Fruit fly (Drosophila melanogaster) whole organism, pupa: ENCODE data around the gene Ptpa.
"Not testable (repeated sequence)": the region's sequence is repeated elsewhere in the genome, so short reads cannot be mapped to it uniquely, and the experiment has no call there.

Experiments
- CG10348 ChIP-seq: fragments of 200-800 bp; sonication (Bioruptor generic); IDR thresholded peaks from 2 replicates; pipeline ENCODE4 v1.3.6; 2022; ENCODE audit warnings: missing biosample characterization, missing genetic modification characterization
- CG12605 ChIP-seq: fragments of 200-800 bp; sonication (Bioruptor generic); IDR thresholded peaks from 2 replicates; pipeline ENCODE4 v1.3.6; 2022; ENCODE audit warnings: missing biosample characterization, missing genetic modification characterization
- CG13204 ChIP-seq: fragments of 200-800 bp; sonication (Bioruptor generic); optimal IDR thresholded peaks from 2 replicates; lab custom pipeline; 2018; ENCODE audit warnings: missing biosample characterization, mild to moderate bottlenecking, missing genetic modification characterization, moderate library complexity
- CG14655 ChIP-seq: fragments of 200-800 bp; sonication (Bioruptor generic); optimal IDR thresholded peaks from 3 replicates; lab custom pipeline; 2017; ENCODE audit warnings: mild to moderate bottlenecking, missing biosample characterization, missing genetic modification reagents, missing genetic modification characterization
- CG15710 ChIP-seq: fragments of 200-800 bp; sonication (Bioruptor generic); optimal IDR thresholded peaks from 2 replicates; lab custom pipeline; 2018; ENCODE audit warnings: missing biosample characterization, mild to moderate bottlenecking, missing genetic modification characterization, moderate library complexity
- CG17806 ChIP-seq: fragments of 200-800 bp; sonication (Bioruptor generic); optimal IDR thresholded peaks from 2 replicates; lab custom pipeline; 2018; ENCODE audit warnings: missing biosample characterization, mild to moderate bottlenecking, missing genetic modification characterization, moderate library complexity
- CG32121 ChIP-seq: fragments of 200-800 bp; sonication (Bioruptor generic); IDR thresholded peaks from 2 replicates; pipeline ENCODE4 v1.3.6; 2022; ENCODE audit warnings: missing biosample characterization, missing genetic modification characterization
- CG34367 ChIP-seq: fragments of 200-800 bp; sonication (Bioruptor generic); optimal IDR thresholded peaks from 2 replicates; lab custom pipeline; 2018; ENCODE audit warnings: missing biosample characterization, mild to moderate bottlenecking, missing genetic modification characterization
- CG4496 ChIP-seq: fragments of 200-800 bp; sonication (Bioruptor generic); IDR thresholded peaks from 3 replicates; pipeline ENCODE4 v1.3.6; 2022; ENCODE audit warnings: missing biosample characterization, missing genetic modification characterization
- CG8159 ChIP-seq: fragments of 200-800 bp; sonication (Bioruptor generic); optimal IDR thresholded peaks from 3 replicates; lab custom pipeline; 2018; ENCODE audit warnings: missing biosample characterization, mild to moderate bottlenecking, missing genetic modification characterization, moderate library complexity
- CG8301 ChIP-seq: fragments of 200-800 bp; sonication (Bioruptor generic); optimal IDR thresholded peaks from 2 replicates; lab custom pipeline; 2018; ENCODE audit warnings: missing biosample characterization, mild to moderate bottlenecking, missing genetic modification characterization
- CG9948 ChIP-seq: fragments of 200-800 bp; sonication (Bioruptor generic); optimal IDR thresholded peaks from 2 replicates; lab custom pipeline; 2018; ENCODE audit warnings: missing biosample characterization, mild to moderate bottlenecking, missing genetic modification characterization, moderate library complexity
- D1 ChIP-seq: fragments of 200-800 bp; sonication (Bioruptor generic); optimal IDR thresholded peaks from 2 replicates; lab custom pipeline; 2018; ENCODE audit warnings: missing biosample characterization, mild to moderate bottlenecking, missing genetic modification characterization, moderate library complexity
- EcR ChIP-seq: fragments of 200-800 bp; sonication (Bioruptor generic); optimal IDR thresholded peaks from 3 replicates; lab custom pipeline; 2019; ENCODE audit warnings: missing biosample characterization, missing genetic modification characterization, mild to moderate bottlenecking, moderate library complexity, missing genetic modification reagents
- Ets98B ChIP-seq: fragments of 200-800 bp; sonication (Bioruptor generic); IDR thresholded peaks from 2 replicates; pipeline ENCODE4 v1.3.6; 2022; ENCODE audit warnings: missing biosample characterization, missing genetic modification characterization
- Pif1A ChIP-seq: fragments of 200-800 bp; sonication (Bioruptor generic); optimal IDR thresholded peaks from 3 replicates; lab custom pipeline; 2016; ENCODE audit warnings: missing biosample characterization, missing genetic modification characterization
- Pif1B ChIP-seq: fragments of 200-800 bp; sonication (Bioruptor generic); optimal IDR thresholded peaks from 3 replicates; lab custom pipeline; 2016; ENCODE audit warnings: missing biosample characterization, missing genetic modification characterization
- Snoo ChIP-seq: fragments of 200-800 bp; sonication (Bioruptor generic); optimal IDR thresholded peaks from 3 replicates; lab custom pipeline; 2017; ENCODE audit warnings: missing biosample characterization, mild to moderate bottlenecking, missing genetic modification characterization, inconsistent platforms
- fd96Ca ChIP-seq: fragments of 200-800 bp; sonication (Bioruptor generic); IDR thresholded peaks from 3 replicates; pipeline ENCODE4 v1.3.6; 2022; ENCODE audit warnings: missing biosample characterization, missing genetic modification characterization
- gl ChIP-seq: fragments of 200-800 bp; sonication (Bioruptor generic); optimal IDR thresholded peaks from 2 replicates; lab custom pipeline; 2018; ENCODE audit warnings: missing biosample characterization, mild to moderate bottlenecking, missing genetic modification characterization
- rn ChIP-seq: fragments of 200-800 bp; sonication (Bioruptor generic); IDR thresholded peaks from 2 replicates; pipeline ENCODE4 v1.3.6; 2022; ENCODE audit warnings: missing biosample characterization, missing genetic modification characterization

Ptpa gene

DNA sequence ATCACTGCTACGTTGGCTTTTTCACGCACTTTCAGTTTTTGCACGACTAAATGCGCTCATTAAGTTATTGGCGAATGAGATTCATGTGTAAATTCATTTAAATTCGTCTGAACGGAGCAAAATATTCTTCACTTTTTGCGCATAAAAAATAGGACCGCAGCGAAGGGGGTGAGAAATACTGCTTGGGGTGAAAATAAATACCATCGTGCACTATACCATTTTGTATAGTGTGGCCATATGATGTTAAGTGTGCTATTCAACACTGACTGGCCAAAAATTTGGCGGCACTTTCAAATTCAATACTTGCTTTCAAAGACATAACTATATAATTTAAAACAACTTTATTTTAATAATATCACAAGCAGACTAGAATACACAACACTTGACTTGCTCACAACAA lies 3.6 kb upstream of the Ptpa start, which contains the start of gene GramD1B:
Gene GramD1B, minus strand, starts transcription at position 131 of the 400 bp plus-strand sequence.
- TF ChIP-seq CG17806 (tag; lab: Kevin White, UChicago) (no peak), CG15710 (tag; lab: Kevin White, UChicago) (no peak)

DNA sequence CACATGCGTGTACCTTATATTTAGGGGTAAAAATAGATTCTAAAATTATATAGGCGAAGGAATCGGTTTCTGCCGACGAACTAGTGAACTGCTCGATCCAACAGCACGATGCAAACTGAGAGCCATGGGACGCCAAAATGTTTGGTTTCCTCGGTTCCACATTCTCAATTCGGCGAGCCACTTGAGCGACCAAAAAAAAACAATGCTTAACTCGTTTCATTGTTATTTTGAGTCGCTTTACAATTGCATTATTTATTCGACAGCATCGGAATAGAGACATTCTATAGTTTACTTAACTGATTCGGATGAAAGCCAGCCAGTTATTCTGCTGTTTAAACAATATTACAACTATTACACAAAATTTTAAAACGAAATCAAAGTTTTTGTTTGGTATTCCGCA lies 1.2 kb upstream of the Ptpa start, which contains the start of gene CG15412:
Gene CG15412, minus strand, starts transcription at position 101 of the 400 bp plus-strand sequence.
- TF ChIP-seq CG4496 (GFP tag; lab: Robert Waterston, UW): no peak

DNA sequence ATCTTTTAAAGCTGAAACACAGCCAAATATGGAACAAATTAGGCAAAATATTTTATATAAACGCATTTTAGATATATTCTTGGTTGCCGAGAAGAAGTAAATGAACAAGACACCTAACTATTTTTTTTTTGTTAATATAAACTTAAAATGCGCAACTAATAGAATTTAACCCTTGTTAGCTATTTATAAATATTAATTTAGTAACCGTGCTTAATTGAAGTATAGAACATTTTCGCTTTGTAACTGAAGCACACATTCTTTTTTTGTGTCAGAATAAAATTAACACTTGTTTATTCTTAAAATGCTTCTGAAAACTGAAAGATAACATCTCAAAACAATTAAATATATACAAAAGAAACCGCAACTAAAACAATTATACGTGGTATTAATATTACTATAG lies 10.8 kb downstream of the Ptpa start, which contains the start of gene Sfp23F:
Gene Sfp23F, minus strand, starts transcription at position 101 of the 400 bp plus-strand sequence.
- TF ChIP-seq rn (GFP tag; lab: Robert Waterston, UW) (no peak), CG10348 (GFP tag; lab: Robert Waterston, UW) (no peak), CG12605 (no peak), CG14655 (GFP tag; lab: Kevin White, UChicago) (no peak), EcR (GFP tag; lab: Kevin White, UChicago) (no peak)
- TF ChIP-seq, all 21 proteins: peak for 0

DNA sequence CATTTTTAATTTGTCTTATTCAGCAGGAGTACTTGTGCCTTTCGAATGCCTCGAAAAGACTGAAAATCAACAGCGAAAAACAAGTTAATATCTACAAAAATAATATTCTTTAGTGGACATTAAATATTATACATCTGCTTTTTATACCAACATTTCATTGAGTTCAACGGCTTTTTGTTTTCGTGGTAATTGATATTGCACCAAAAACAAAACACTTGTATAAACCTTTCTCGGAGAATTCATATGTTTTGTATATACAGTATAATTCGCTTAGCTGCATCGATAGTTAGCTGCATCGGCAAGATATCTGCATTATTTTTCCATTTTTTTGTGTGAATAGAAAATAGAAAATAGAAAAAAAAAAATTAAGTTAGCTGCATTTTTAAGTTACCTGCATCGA lies 11.6 kb downstream of the Ptpa start, which contains the start of gene CG42460:
Gene CG42460, minus strand, starts transcription at position 101 of the 400 bp plus-strand sequence.
- not testable (repeated sequence) for TF ChIP-seq gl (tag; lab: Kevin White, UChicago); CG4496 (GFP tag; lab: Robert Waterston, UW); CG13204

DNA sequence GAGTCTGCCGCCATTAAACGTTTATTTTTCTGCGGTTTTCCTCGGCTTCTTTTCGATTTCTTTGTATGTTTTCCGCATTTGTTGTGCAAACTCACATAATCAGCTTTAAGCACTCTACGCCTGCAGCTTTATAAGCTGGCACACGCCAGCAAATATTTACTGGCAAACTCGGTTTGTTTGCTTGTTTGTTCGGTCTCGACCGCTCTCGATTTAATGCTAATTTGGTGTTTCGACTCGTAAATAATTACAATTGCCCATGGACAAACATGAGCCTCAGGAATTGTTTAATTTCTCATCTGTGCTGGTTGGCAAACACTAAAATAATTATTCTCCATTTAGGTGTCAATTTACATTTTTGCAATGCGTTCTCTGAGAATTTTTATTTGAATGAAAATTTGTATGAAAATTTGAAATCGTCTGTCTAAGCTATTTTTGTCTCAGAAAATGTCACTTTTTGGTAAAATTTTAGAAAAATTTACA lies 20.8 kb downstream of the Ptpa start, which contains the start of gene CG34175:
Gene CG34175, plus strand, starts transcription at position 430 of the 480 bp plus-strand sequence.
- TF ChIP-seq CG14655 (GFP tag; lab: Kevin White, UChicago): no peak
- no peak for TF ChIP-seq gl (tag; lab: Kevin White, UChicago)
- no peak for TF ChIP-seq fd96Ca (GFP tag; lab: Robert Waterston, UW)
- TF ChIP-seq CG9948 (tag; lab: Kevin White, UChicago): no peak
- TF ChIP-seq, all 21 proteins: peak for 0

DNA sequence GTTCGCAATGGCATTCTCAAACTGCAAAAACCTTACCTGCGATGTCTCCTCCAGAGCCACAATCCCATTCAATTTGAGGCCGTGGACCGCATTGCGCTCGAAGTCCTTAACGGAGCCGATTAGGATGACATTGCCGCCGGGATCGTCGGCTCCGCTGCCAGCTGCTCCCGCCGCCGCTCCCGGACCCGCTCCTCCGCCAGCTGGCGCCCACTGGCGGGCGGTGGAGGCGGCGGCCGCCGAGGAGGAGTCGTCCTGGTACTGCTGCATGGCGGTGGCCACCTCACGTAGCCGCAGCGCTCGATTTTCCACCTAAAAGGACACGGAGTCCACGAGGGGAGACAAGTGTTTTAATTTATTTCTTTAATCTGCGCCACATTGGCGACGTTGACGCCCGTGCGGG lies 30.9 kb downstream of the Ptpa start:
- no peak for TF ChIP-seq Snoo (tag; lab: Kevin White, UChicago)
- no peak for TF ChIP-seq Ets98B
- no peak for TF ChIP-seq CG32121 (GFP tag; lab: Robert Waterston, UW)
- TF ChIP-seq CG9948 (tag; lab: Kevin White, UChicago): no peak
- no peak for TF ChIP-seq EcR (GFP tag; lab: Kevin White, UChicago)
- no peak for TF ChIP-seq CG34367 (tag; lab: Kevin White, UChicago)
- no peak for TF ChIP-seq Pif1B (GFP tag; lab: Kevin White, UChicago)
- TF ChIP-seq rn (GFP tag; lab: Robert Waterston, UW): no peak
- TF ChIP-seq D1 (tag; lab: Kevin White, UChicago): no peak
- no peak for TF ChIP-seq CG10348 (GFP tag; lab: Robert Waterston, UW)
- no peak for TF ChIP-seq CG17806 (tag; lab: Kevin White, UChicago)

DNA sequence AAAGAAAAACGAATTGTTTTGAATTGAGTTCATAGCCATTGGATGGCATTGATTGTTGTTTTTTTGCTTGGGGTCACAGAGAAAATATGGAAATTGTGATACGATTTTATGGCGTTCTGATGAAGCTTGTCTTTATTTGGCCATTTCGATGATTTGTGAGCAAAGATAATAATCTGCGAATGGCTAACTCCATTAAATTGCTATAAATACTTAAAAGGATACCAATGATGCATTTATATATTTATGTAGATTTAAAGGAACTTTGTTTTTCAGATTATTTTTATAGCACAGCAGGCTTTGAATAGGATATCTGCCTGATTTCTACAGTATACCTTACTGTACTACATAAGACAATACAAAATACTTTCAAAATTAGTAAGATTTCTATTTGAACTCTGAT lies 33.5 kb downstream of the Ptpa start, which contains the start of gene CG8840:
Gene CG8840, plus strand, starts transcription at position 301 of the 400 bp plus-strand sequence.
- TF ChIP-seq CG32121 (GFP tag; lab: Robert Waterston, UW) (no peak), D1 (tag; lab: Kevin White, UChicago) (no peak), CG12605 (no peak), CG15710 (tag; lab: Kevin White, UChicago) (no peak), CG34367 (tag; lab: Kevin White, UChicago) (no peak), CG4496 (GFP tag; lab: Robert Waterston, UW) (no peak), fd96Ca (GFP tag; lab: Robert Waterston, UW) (no peak), gl (tag; lab: Kevin White, UChicago) (no peak), CG8301 (tag; lab: Kevin White, UChicago) (no peak), Snoo (tag; lab: Kevin White, UChicago) (no peak), CG17806 (tag; lab: Kevin White, UChicago) (no peak), CG10348 (GFP tag; lab: Robert Waterston, UW) (no peak), Pif1B (GFP tag; lab: Kevin White, UChicago) (no peak)
- TF ChIP-seq, all 21 proteins: peak for 0

DNA sequence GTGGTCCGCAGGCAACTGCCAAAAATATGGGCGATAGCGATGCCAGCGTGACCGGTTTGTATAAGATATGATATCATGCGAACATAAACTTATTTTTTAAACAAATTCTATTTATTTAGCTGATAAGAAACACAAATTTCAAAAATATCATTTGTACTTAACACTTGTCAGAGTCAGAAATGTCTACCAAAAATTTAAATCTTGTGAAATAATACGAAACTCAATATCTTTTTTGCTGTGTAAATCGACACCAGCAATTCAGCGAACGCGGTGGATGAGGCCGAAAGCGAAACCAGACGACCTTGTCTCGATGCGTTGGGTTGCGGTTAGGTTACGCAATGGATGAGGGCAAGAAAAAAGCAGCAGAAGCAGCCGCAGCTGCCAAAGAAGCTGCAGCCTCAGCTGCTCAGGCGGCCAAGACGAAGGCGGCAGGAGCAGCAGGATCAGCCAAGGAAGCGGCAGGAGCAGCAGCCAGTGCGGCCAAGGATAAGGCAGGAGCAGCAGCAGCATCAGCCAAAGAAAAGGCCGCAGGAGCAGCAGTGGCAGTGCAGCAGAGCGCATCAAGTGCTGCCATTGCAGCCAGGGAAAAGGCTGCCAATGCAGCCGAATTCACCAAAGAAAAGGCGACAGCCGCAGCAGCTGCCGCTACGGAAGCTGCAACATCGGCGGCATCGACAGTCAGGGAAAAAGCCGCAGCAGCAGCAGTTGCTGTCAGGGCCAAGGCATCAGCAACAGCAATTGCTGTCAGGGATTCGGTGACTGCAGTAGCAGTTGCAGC lies 39.9 kb downstream of the Ptpa start, which contains the start of gene CG31952:
Gene CG31952, plus strand, starts transcription at position 167 of the 778 bp plus-strand sequence.
- peak; percentile 14 for TF ChIP-seq CG8159 (tag; lab: Kevin White, UChicago)
- peak; percentile 32 for TF ChIP-seq Pif1A
- TF ChIP-seq CG14655 (GFP tag; lab: Kevin White, UChicago): no peak
- no peak for TF ChIP-seq CG9948 (tag; lab: Kevin White, UChicago)
